Fruit fly (Drosophila melanogaster) Kc167 (cell line): Measurements from ENCODE around the gene CG1695.

Source experiments
- Myc ChIP-seq: fragments of >200 bp; optimal IDR thresholded peaks from 2 replicates; lab custom pipeline; 2017; ENCODE audit warnings: missing external identifiers
- Sin3A ChIP-seq: fragments of >200 bp; optimal IDR thresholded peaks from 2 replicates; lab custom pipeline; 2018; ENCODE audit warnings: missing external identifiers
- h ChIP-seq: fragments of >200 bp; optimal IDR thresholded peaks from 3 replicates; lab custom pipeline; 2018; ENCODE audit warnings: missing external identifiers
- psq ChIP-seq: fragments of >200 bp; optimal IDR thresholded peaks from 2 replicates; lab custom pipeline; 2017; ENCODE audit warnings: missing external identifiers
- ttk ChIP-seq: sonication (Bioruptor generic); optimal IDR thresholded peaks from 2 replicates; lab custom pipeline; 2017; ENCODE audit warnings: missing external identifiers

DNA sequence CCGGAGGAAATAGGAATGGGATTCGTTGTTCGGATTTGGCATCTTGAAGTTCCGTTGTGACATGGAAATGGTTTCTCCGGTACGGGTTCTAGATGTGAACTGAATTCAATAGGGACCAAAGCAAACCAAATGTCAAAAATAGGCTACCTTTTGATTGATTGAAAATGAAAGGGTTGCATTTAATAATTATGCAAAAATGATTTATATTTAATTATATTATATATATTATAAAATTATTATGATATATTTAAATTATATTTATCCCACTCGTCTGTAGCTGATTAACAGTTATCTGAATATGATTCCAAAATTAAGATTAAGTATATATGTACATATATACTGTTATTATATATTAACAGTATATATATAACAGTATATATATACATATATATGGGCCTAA is 43.0 kb upstream of the CG1695 start, which contains the start of gene jb:
- no peak for TF ChIP-seq psq (lab: Kevin White, UChicago)
- TF ChIP-seq Sin3A (lab: Kevin White, UChicago) = no peak
- TF ChIP-seq ttk (lab: Kevin White, UChicago) = no peak
- TF ChIP-seq Myc = no peak
- TF ChIP-seq h = no peak
